Fruit fly (Drosophila melanogaster) whole organism, embryonic: Measurements from ENCODE around the gene CG13605.
A peak's percentile ranks its signal among the peaks of the same experiment; 100 is the strongest.

Source experiments
- Ada2b ChIP-seq: fragments of 200-800 bp; sonication (Bioruptor generic); IDR thresholded peaks from 2 replicates; pipeline ENCODE4 v1.3.6; 2022; ENCODE audit warnings: missing biosample characterization, missing genetic modification characterization
- Antp ChIP-seq: fragments of 200-800 bp; sonication (Bioruptor generic); optimal IDR thresholded peaks from 3 replicates; lab custom pipeline; 2016; ENCODE audit warnings: missing biosample characterization, missing genetic modification characterization
- Asciz ChIP-seq: fragments of 200-800 bp; sonication (Bioruptor generic); optimal IDR thresholded peaks from 2 replicates; lab custom pipeline; 2017; ENCODE audit warnings: missing biosample characterization, mild to moderate bottlenecking, missing genetic modification characterization, missing genetic modification reagents
- Atf3 ChIP-seq: fragments of 200-800 bp; sonication (Bioruptor generic); optimal IDR thresholded peaks from 3 replicates; lab custom pipeline; 2016; ENCODE audit warnings: missing biosample characterization, missing genetic modification characterization
- B-H2 ChIP-seq: fragments of 200-800 bp; sonication (Bioruptor generic); optimal IDR thresholded peaks from 2 replicates; lab custom pipeline; 2018; ENCODE audit warnings: missing biosample characterization, mild to moderate bottlenecking, missing genetic modification characterization
- CG10209 ChIP-seq: fragments of 200-800 bp; sonication (Bioruptor generic); optimal IDR thresholded peaks from 3 replicates; lab custom pipeline; 2017; ENCODE audit warnings: missing biosample characterization, mild to moderate bottlenecking, missing genetic modification characterization, missing genetic modification reagents
- CG10979 ChIP-seq: fragments of 200-800 bp; sonication (Bioruptor generic); optimal IDR thresholded peaks from 2 replicates; lab custom pipeline; 2018; ENCODE audit warnings: missing biosample characterization, mild to moderate bottlenecking, missing genetic modification characterization, moderate library complexity
- CG11093 ChIP-seq: fragments of 200-800 bp; sonication (Bioruptor generic); IDR thresholded peaks from 3 replicates; pipeline ENCODE4 v1.3.6; 2022; ENCODE audit warnings: missing biosample characterization, missing genetic modification characterization
- CG11398 ChIP-seq: fragments of 200-800 bp; sonication (Bioruptor generic); optimal IDR thresholded peaks from 2 replicates; lab custom pipeline; 2016; ENCODE audit warnings: missing biosample characterization, missing genetic modification characterization
- CG11695 ChIP-seq: fragments of 200-800 bp; sonication (Bioruptor generic); IDR thresholded peaks from 3 replicates; pipeline ENCODE4 v1.3.6; 2022; ENCODE audit warnings: missing biosample characterization, missing genetic modification characterization
- CG12299 ChIP-seq: fragments of 200-800 bp; sonication (Bioruptor generic); optimal IDR thresholded peaks from 2 replicates; lab custom pipeline; 2018; ENCODE audit warnings: missing biosample characterization, mild to moderate bottlenecking, missing genetic modification characterization
- CG13296 ChIP-seq: fragments of 200-800 bp; sonication (Bioruptor generic); optimal IDR thresholded peaks from 3 replicates; lab custom pipeline; 2018; ENCODE audit warnings: missing biosample characterization, mild to moderate bottlenecking, missing genetic modification characterization
- CG14050 ChIP-seq: fragments of 200-800 bp; sonication (Bioruptor generic); IDR thresholded peaks from 3 replicates; pipeline ENCODE4 v1.3.6; 2022; ENCODE audit warnings: missing biosample characterization, missing genetic modification characterization
- CG15011 ChIP-seq: fragments of 200-800 bp; sonication (Bioruptor generic); optimal IDR thresholded peaks from 3 replicates; lab custom pipeline; 2018; ENCODE audit warnings: missing biosample characterization, mild to moderate bottlenecking, missing genetic modification characterization
- CG15073 ChIP-seq: fragments of 200-800 bp; sonication (Bioruptor generic); optimal IDR thresholded peaks from 2 replicates; lab custom pipeline; 2016; ENCODE audit warnings: missing biosample characterization, missing genetic modification characterization
- CG1602 ChIP-seq: fragments of 200-800 bp; sonication (Bioruptor generic); optimal IDR thresholded peaks from 3 replicates; lab custom pipeline; 2016; ENCODE audit warnings: missing biosample characterization, missing genetic modification characterization
- CG17568 ChIP-seq: fragments of 200-800 bp; sonication (Bioruptor generic); optimal IDR thresholded peaks from 2 replicates; lab custom pipeline; 2018; ENCODE audit warnings: missing biosample characterization, mild to moderate bottlenecking, missing genetic modification characterization, moderate library complexity
- CG2202 ChIP-seq: fragments of 200-800 bp; sonication (Bioruptor generic); optimal IDR thresholded peaks from 2 replicates; lab custom pipeline; 2018; ENCODE audit warnings: missing biosample characterization, mild to moderate bottlenecking, missing genetic modification characterization
- CG31365 ChIP-seq: fragments of 200-800 bp; sonication (Bioruptor generic); optimal IDR thresholded peaks from 2 replicates; lab custom pipeline; 2018; ENCODE audit warnings: missing biosample characterization, mild to moderate bottlenecking, missing genetic modification characterization
- CG4328 ChIP-seq: fragments of 200-800 bp; sonication (Bioruptor generic); optimal IDR thresholded peaks from 3 replicates; lab custom pipeline; 2017; ENCODE audit warnings: missing biosample characterization, missing genetic modification reagents, missing genetic modification characterization
- CG4424 ChIP-seq: fragments of 200-800 bp; sonication (Bioruptor generic); optimal IDR thresholded peaks from 3 replicates; lab custom pipeline; 2016; ENCODE audit warnings: missing biosample characterization, missing genetic modification characterization
- CG4617 ChIP-seq: fragments of 200-800 bp; sonication (Bioruptor generic); optimal IDR thresholded peaks from 3 replicates; lab custom pipeline; 2016; ENCODE audit warnings: missing biosample characterization, missing genetic modification characterization, borderline replicate concordance
- CG6272 ChIP-seq: fragments of 200-800 bp; sonication (Bioruptor generic); IDR thresholded peaks from 2 replicates; pipeline ENCODE4 v1.3.6; 2022; ENCODE audit warnings: missing biosample characterization, missing genetic modification characterization
- CG6854 ChIP-seq: fragments of 200-800 bp; sonication (Bioruptor generic); optimal IDR thresholded peaks from 3 replicates; lab custom pipeline; 2017; ENCODE audit warnings: missing biosample characterization, mild to moderate bottlenecking, missing genetic modification characterization
- CG7556 ChIP-seq: fragments of 200-800 bp; sonication (Bioruptor generic); optimal IDR thresholded peaks from 2 replicates; lab custom pipeline; 2017; ENCODE audit warnings: missing biosample characterization, mild to moderate bottlenecking, missing genetic modification characterization
- CG8478 ChIP-seq: fragments of >200 bp; optimal IDR thresholded peaks from 2 replicates; lab custom pipeline; 2018
- Doc3 ChIP-seq: fragments of 200-800 bp; sonication (Bioruptor generic); IDR thresholded peaks from 3 replicates; pipeline ENCODE4 v1.3.6; 2022; ENCODE audit warnings: missing biosample characterization, missing genetic modification characterization; ENCODE audit not compliant: partially characterized antibody
- Dref ChIP-seq: fragments of 200-800 bp; sonication (Bioruptor generic); IDR thresholded peaks from 2 replicates; pipeline ENCODE4 v1.3.6; 2022; ENCODE audit warnings: missing biosample characterization, missing genetic modification characterization
- Elba2 ChIP-seq: fragments of 200-800 bp; sonication (Bioruptor generic); optimal IDR thresholded peaks from 3 replicates; lab custom pipeline; 2016; ENCODE audit warnings: missing biosample characterization, missing genetic modification characterization
- Hand ChIP-seq: fragments of 200-800 bp; sonication (Bioruptor generic); optimal IDR thresholded peaks from 2 replicates; lab custom pipeline; 2017; ENCODE audit warnings: mild to moderate bottlenecking, missing biosample characterization, missing genetic modification reagents, missing genetic modification characterization
- Hr51 ChIP-seq, 2 experiments: fragments of 200-800 bp; sonication (Bioruptor generic); optimal IDR thresholded peaks; 2 replicates in 1 of 2; 3 replicates in 1 of 2; lab custom pipeline; 2016 to 2018; ENCODE audit warnings: missing biosample characterization in 2 of 2, missing genetic modification characterization in 2 of 2, mild to moderate bottlenecking in 1 of 2, moderate library complexity in 1 of 2
- NK7.1 ChIP-seq: fragments of 200-800 bp; sonication (Bioruptor generic); optimal IDR thresholded peaks from 3 replicates; lab custom pipeline; 2016; ENCODE audit warnings: missing biosample characterization, missing genetic modification characterization
- cas ChIP-seq: fragments of 200-800 bp; sonication (Bioruptor generic); IDR thresholded peaks from 2 replicates; pipeline ENCODE4 v1.3.6; 2022; ENCODE audit warnings: missing biosample characterization, missing genetic modification characterization
- chif ChIP-seq, 2 experiments: fragments of 200-800 bp; sonication (Bioruptor generic); optimal IDR thresholded peaks; 3 replicates each; lab custom pipeline; 2016; ENCODE audit warnings: missing biosample characterization in 2 of 2, missing genetic modification characterization in 2 of 2
- crp ChIP-seq, 2 experiments: fragments of 200-800 bp; sonication (Bioruptor generic); optimal IDR thresholded peaks; 2 replicates in 1 of 2; 3 replicates in 1 of 2; lab custom pipeline; 2017; ENCODE audit warnings: missing biosample characterization in 2 of 2, missing genetic modification characterization in 2 of 2, mild to moderate bottlenecking in 1 of 2, moderate library complexity in 1 of 2
- emc ChIP-seq: fragments of 200-800 bp; sonication (Bioruptor generic); optimal IDR thresholded peaks from 2 replicates; lab custom pipeline; 2016; ENCODE audit warnings: missing biosample characterization, missing genetic modification characterization
- exex ChIP-seq: fragments of 200-800 bp; sonication (Bioruptor generic); optimal IDR thresholded peaks from 4 replicates; lab custom pipeline; 2018; ENCODE audit warnings: missing biosample characterization, mild to moderate bottlenecking, missing genetic modification characterization, moderate library complexity
- fd102C ChIP-seq: fragments of 200-800 bp; sonication (Bioruptor generic); optimal IDR thresholded peaks from 2 replicates; lab custom pipeline; 2018; ENCODE audit warnings: missing biosample characterization, mild to moderate bottlenecking, missing genetic modification characterization, moderate library complexity
- fru ChIP-seq: fragments of >200 bp; optimal IDR thresholded peaks from 2 replicates; lab custom pipeline; 2017
- fu2 ChIP-seq: fragments of 200-800 bp; sonication (Bioruptor generic); optimal IDR thresholded peaks from 2 replicates; lab custom pipeline; 2016; ENCODE audit warnings: missing biosample characterization, missing genetic modification characterization
- jing ChIP-seq: fragments of 200-800 bp; sonication (Bioruptor generic); optimal IDR thresholded peaks from 2 replicates; lab custom pipeline; 2018; ENCODE audit warnings: missing biosample characterization, mild to moderate bottlenecking, missing genetic modification characterization
- lov ChIP-seq, 2 experiments: fragments of 200-800 bp in 1 of 2; fragments of >200 bp in 1 of 2; sonication (Bioruptor generic) in 1 of 2; IDR thresholded peaks in 1 of 2; optimal IDR thresholded peaks in 1 of 2; 2 replicates in 1 of 2; 3 replicates in 1 of 2; pipeline versions ENCODE4 v1.3.6 to Lab custom; 2017 to 2022; ENCODE audit warnings: missing biosample characterization in 1 of 2, missing genetic modification characterization in 1 of 2
- mld ChIP-seq: fragments of 200-800 bp; sonication (Bioruptor generic); IDR thresholded peaks from 3 replicates; pipeline ENCODE4 v1.3.6; 2022; ENCODE audit warnings: missing biosample characterization, missing genetic modification characterization; ENCODE audit not compliant: partially characterized antibody
- nau ChIP-seq: fragments of 200-800 bp; sonication (Bioruptor generic); optimal IDR thresholded peaks from 3 replicates; lab custom pipeline; 2017; ENCODE audit warnings: missing biosample characterization, mild to moderate bottlenecking, missing genetic modification characterization, missing genetic modification reagents
- oc ChIP-seq: fragments of 200-800 bp; sonication (Bioruptor generic); optimal IDR thresholded peaks from 2 replicates; lab custom pipeline; 2018; ENCODE audit warnings: missing biosample characterization, mild to moderate bottlenecking, missing genetic modification characterization, moderate library complexity
- slp2 ChIP-seq: fragments of 200-800 bp; sonication (Bioruptor generic); optimal IDR thresholded peaks from 2 replicates; lab custom pipeline; 2016; ENCODE audit warnings: missing biosample characterization, missing genetic modification characterization
- sna ChIP-seq: fragments of 200-800 bp; sonication (Bioruptor generic); IDR thresholded peaks from 2 replicates; pipeline ENCODE4 v1.3.6; 2022; ENCODE audit warnings: missing biosample characterization, missing genetic modification characterization; ENCODE audit not compliant: partially characterized antibody
- tin ChIP-seq: fragments of 200-800 bp; sonication (Bioruptor generic); optimal IDR thresholded peaks from 3 replicates; lab custom pipeline; 2016; ENCODE audit warnings: missing biosample characterization, missing genetic modification characterization
- zf30C ChIP-seq: fragments of 200-800 bp; sonication (Bioruptor generic); optimal IDR thresholded peaks from 3 replicates; lab custom pipeline; 2018; ENCODE audit warnings: missing biosample characterization, mild to moderate bottlenecking, missing genetic modification characterization

CG13605 gene

dm6 chr3R:24161173-24161811 lies 49.1 kb upstream of the CG13605 start, which contains the start of the genes Myo95E and TBC1d7 (continued):
- TF ChIP-seq fd102C (GFP tag; lab: Kevin White, UChicago) (peak; percentile 35), slp2 (GFP tag; lab: Kevin White, UChicago) (no peak), CG15011 (GFP tag; lab: Kevin White, UChicago) (no peak), jing (GFP tag; lab: Kevin White, UChicago) (no peak), CG4424 (GFP tag; lab: Kevin White, UChicago) (peak; percentile 85), CG2202 (peak; percentile 63), B-H2 (GFP tag; lab: Kevin White, UChicago) (peak; percentile 61), fru (no peak), Hr51 (GFP tag; optimal IDR thresholded peaks at IDR 0.05; lab: Kevin White, UChicago) (peak; percentile 33 to 91), Asciz (GFP tag; lab: Kevin White, UChicago) (no peak), Antp (peak; percentile 27), lov (optimal IDR thresholded peaks at IDR 0.05; lab: Kevin White, UChicago) (no peak), lov (GFP tag; IDR thresholded peaks at IDR 0.05; lab: Robert Waterston, UW) (peak; percentile 75; the same call in 2 of the 3 replicates), CG10979 (tag; lab: Kevin White, UChicago) (peak; percentile 86), CG15073 (peak; percentile 28), CG7556 (peak; percentile 84), CG8478 (lab: Kevin White, UChicago) (no peak), CG10209 (GFP tag; lab: Kevin White, UChicago) (peak; percentile 87), fu2 (GFP tag; lab: Kevin White, UChicago) (no peak), Ada2b (GFP tag; lab: Robert Waterston, UW) (peak; percentile 91), CG6854 (peak; percentile 63), CG1602 (peak; percentile 86), sna (GFP tag; lab: Robert Waterston, UW) (peak; percentile 66; the same call in 1 of the 2 replicates), exex (peak; percentile 53), CG31365 (no peak), CG12299 (tag; lab: Kevin White, UChicago) (peak; percentile 79), zf30C (GFP tag; lab: Kevin White, UChicago) (no peak), CG11093 (GFP tag; lab: Robert Waterston, UW) (peak; percentile 90), nau (GFP tag; lab: Kevin White, UChicago) (no peak), chif (GFP tag; optimal IDR thresholded peaks at IDR 0.05; lab: Kevin White, UChicago) (peak in 1 of 2 experiments; percentile 43), CG6272 (peak; percentile 96), mld (GFP tag; lab: Robert Waterston, UW) (no peak), cas (GFP tag; lab: Robert Waterston, UW) (peak; percentile 69; the same call in 1 of the 2 replicates), Hand (GFP tag; lab: Kevin White, UChicago) (peak; percentile 60), oc (tag; lab: Kevin White, UChicago) (no peak), CG17568 (GFP tag; lab: Kevin White, UChicago) (no peak), CG11398 (no peak), emc (GFP tag; lab: Kevin White, UChicago) (peak; percentile 50), Doc3 (peak; percentile 57; the same call in 2 of the 3 replicates), Dref (GFP tag; lab: Robert Waterston, UW) (peak; percentile 68), Elba2 (GFP tag; lab: Kevin White, UChicago) (peak; percentile 48), tin (GFP tag; lab: Kevin White, UChicago) (peak; percentile 88), NK7.1 (GFP tag; lab: Kevin White, UChicago) (no peak), CG11695 (peak; percentile 93), CG13296 (peak; percentile 81), CG4617 (GFP tag; lab: Kevin White, UChicago) (peak; percentile 76), CG4328 (GFP tag; lab: Kevin White, UChicago) (peak; percentile 54), Atf3 (GFP tag; lab: Kevin White, UChicago) (peak; percentile 1), CG14050 (GFP tag; lab: Robert Waterston, UW) (peak; percentile 80), crp (GFP tag; optimal IDR thresholded peaks at IDR 0.05; lab: Kevin White, UChicago) (peak in 1 of 2 experiments; percentile 53)
